Worm (Caenorhabditis elegans) whole organism, late embryonic: ENCODE data around the gene F11A5.16.

Experiments used
- C38D4.7 ChIP-seq: fragments of 200-800 bp; sonication (Bioruptor generic); optimal IDR thresholded peaks from 2 replicates; lab custom pipeline; 2018; ENCODE audit warnings: mild to moderate bottlenecking, missing genetic modification characterization, moderate library complexity, missing compliant biosample characterization
- T23F11.4 ChIP-seq: fragments of 200-800 bp; sonication (Bioruptor generic); optimal IDR thresholded peaks from 2 replicates; lab custom pipeline; 2018; ENCODE audit warnings: mild to moderate bottlenecking, missing genetic modification characterization, missing compliant biosample characterization
- Y22D7AL.16 ChIP-seq: sonication (generic microtip); optimal IDR thresholded peaks from 2 replicates; lab custom pipeline; 2016; ENCODE audit warnings: missing genetic modification characterization, missing compliant biosample characterization
- ahr-1 ChIP-seq: sonication (generic microtip); optimal IDR thresholded peaks from 2 replicates; lab custom pipeline; 2016; ENCODE audit warnings: missing genetic modification characterization, missing compliant biosample characterization
- ceh-2 ChIP-seq: sonication (generic microtip); optimal IDR thresholded peaks from 2 replicates; lab custom pipeline; 2016; ENCODE audit warnings: missing genotype, missing genetic modification characterization, missing compliant biosample characterization
- ceh-22 ChIP-seq: sonication (generic microtip); optimal IDR thresholded peaks from 2 replicates; lab custom pipeline; 2017; ENCODE audit warnings: missing biosample characterization, missing genetic modification characterization
- ceh-24 ChIP-seq: sonication (generic microtip); optimal IDR thresholded peaks from 2 replicates; lab custom pipeline; 2016; ENCODE audit warnings: mild to moderate bottlenecking, missing genetic modification characterization, missing compliant biosample characterization
- ceh-34 ChIP-seq: sonication (generic microtip); optimal IDR thresholded peaks from 2 replicates; lab custom pipeline; 2016; ENCODE audit warnings: mild to moderate bottlenecking, missing genetic modification characterization, missing compliant biosample characterization
- ceh-6 ChIP-seq: fragments of 200-800 bp; sonication (Bioruptor generic); optimal IDR thresholded peaks from 2 replicates; lab custom pipeline; 2018; ENCODE audit warnings: mild to moderate bottlenecking, missing genetic modification characterization, missing compliant biosample characterization
- dmd-4 ChIP-seq: sonication (generic microtip); optimal IDR thresholded peaks from 2 replicates; lab custom pipeline; 2016; ENCODE audit warnings: borderline replicate concordance, missing genetic modification characterization, missing compliant biosample characterization
- dve-1 ChIP-seq: sonication (generic microtip); optimal IDR thresholded peaks from 2 replicates; lab custom pipeline; 2017; ENCODE audit warnings: antibody characterized with exemption, mild to moderate bottlenecking, missing genetic modification characterization, missing compliant biosample characterization
- elt-4 ChIP-seq: sonication (generic microtip); optimal IDR thresholded peaks from 2 replicates; lab custom pipeline; 2016; ENCODE audit warnings: missing genetic modification characterization, missing compliant biosample characterization
- ets-4 ChIP-seq: sonication (generic microtip); optimal IDR thresholded peaks from 2 replicates; lab custom pipeline; 2016; ENCODE audit warnings: missing genetic modification characterization, missing compliant biosample characterization
- eyg-1 ChIP-seq: sonication (generic microtip); optimal IDR thresholded peaks from 2 replicates; lab custom pipeline; 2016; ENCODE audit warnings: missing genotype, missing genetic modification characterization, missing compliant biosample characterization
- fax-1 ChIP-seq: sonication (generic microtip); optimal IDR thresholded peaks from 2 replicates; lab custom pipeline; 2016; ENCODE audit warnings: missing genotype, missing genetic modification characterization, missing compliant biosample characterization
- gmeb-2 ChIP-seq: sonication (generic microtip); optimal IDR thresholded peaks from 2 replicates; lab custom pipeline; 2016; ENCODE audit warnings: missing genetic modification characterization, inconsistent platforms, missing compliant biosample characterization
- hlh-13 ChIP-seq: fragments of 200-800 bp; sonication (Bioruptor generic); optimal IDR thresholded peaks from 2 replicates; lab custom pipeline; 2018; ENCODE audit warnings: mild to moderate bottlenecking, missing genetic modification characterization, missing compliant biosample characterization
- hlh-15 ChIP-seq: sonication (generic microtip); optimal IDR thresholded peaks from 2 replicates; lab custom pipeline; 2016; ENCODE audit warnings: missing genetic modification characterization, missing compliant biosample characterization
- lim-6 ChIP-seq: sonication (generic microtip); optimal IDR thresholded peaks from 2 replicates; lab custom pipeline; 2016; ENCODE audit warnings: missing genetic modification characterization, missing compliant biosample characterization
- madf-2 ChIP-seq: sonication (generic microtip); optimal IDR thresholded peaks from 2 replicates; lab custom pipeline; 2017; ENCODE audit warnings: missing genetic modification characterization, missing compliant biosample characterization
- mec-3 ChIP-seq: sonication (generic microtip); optimal IDR thresholded peaks from 2 replicates; lab custom pipeline; 2016; ENCODE audit warnings: borderline replicate concordance, missing genetic modification characterization, missing compliant biosample characterization
- nfya-1 ChIP-seq: sonication (generic microtip); optimal IDR thresholded peaks from 2 replicates; lab custom pipeline; 2017; ENCODE audit warnings: missing genetic modification characterization, mild to moderate bottlenecking, missing compliant biosample characterization, antibody characterized with exemption, moderate library complexity
- nhr-232 ChIP-seq: sonication (generic microtip); optimal IDR thresholded peaks from 2 replicates; lab custom pipeline; 2016; ENCODE audit warnings: missing genetic modification characterization, missing compliant biosample characterization
- npax-4 ChIP-seq: sonication (generic microtip); optimal IDR thresholded peaks from 2 replicates; lab custom pipeline; 2016; ENCODE audit warnings: missing genetic modification characterization, missing compliant biosample characterization
- pax-1 ChIP-seq: fragments of 150-350 bp; optimal IDR thresholded peaks from 2 replicates; lab custom pipeline; 2014; ENCODE audit warnings: missing biosample characterization, missing genetic modification characterization
- pha-2 ChIP-seq: sonication (generic microtip); optimal IDR thresholded peaks from 2 replicates; lab custom pipeline; 2017; ENCODE audit warnings: mild to moderate bottlenecking, missing genetic modification characterization, missing compliant biosample characterization
- ref-2 ChIP-seq: sonication (generic microtip); optimal IDR thresholded peaks from 2 replicates; lab custom pipeline; 2016; ENCODE audit warnings: missing genetic modification characterization, missing compliant biosample characterization
- sdc-2 ChIP-seq: sonication (generic microtip); optimal IDR thresholded peaks from 2 replicates; lab custom pipeline; 2016; ENCODE audit warnings: missing genotype, missing genetic modification characterization, missing compliant biosample characterization
- sox-4 ChIP-seq: sonication (generic microtip); optimal IDR thresholded peaks from 2 replicates; lab custom pipeline; 2017; ENCODE audit warnings: mild to moderate bottlenecking, missing genetic modification characterization, inconsistent platforms, missing compliant biosample characterization
- syd-9 ChIP-seq: sonication (generic microtip); optimal IDR thresholded peaks from 2 replicates; lab custom pipeline; 2016; ENCODE audit warnings: mild to moderate bottlenecking, missing genetic modification characterization, moderate library complexity, missing compliant biosample characterization
- tbx-7 ChIP-seq: sonication (generic microtip); optimal IDR thresholded peaks from 2 replicates; lab custom pipeline; 2016; ENCODE audit warnings: missing genotype, missing genetic modification characterization, missing compliant biosample characterization
- unc-3 ChIP-seq, 2 experiments: fragments of 200-800 bp in 1 of 2; sonication (Bioruptor generic) in 1 of 2; sonication (generic microtip) in 1 of 2; conservative IDR thresholded peaks in 1 of 2; optimal IDR thresholded peaks in 1 of 2; 2 replicates each; pipeline versions ENCODE4 v1.3.6 to Lab custom; 2016 to 2022; ENCODE audit warnings: missing compliant biosample characterization in 2 of 2, missing genetic modification characterization in 2 of 2, missing genetic modification reagents in 1 of 2
- unc-42 ChIP-seq: sonication (generic microtip); optimal IDR thresholded peaks from 2 replicates; lab custom pipeline; 2016; ENCODE audit warnings: missing genotype, missing genetic modification characterization, missing compliant biosample characterization
- unc-86 ChIP-seq: sonication (generic microtip); optimal IDR thresholded peaks from 2 replicates; lab custom pipeline; 2016; ENCODE audit warnings: missing genetic modification characterization, missing compliant biosample characterization
- zip-5 ChIP-seq: sonication (generic microtip); optimal IDR thresholded peaks from 2 replicates; lab custom pipeline; 2016; ENCODE audit warnings: missing genetic modification characterization, missing compliant biosample characterization
- ztf-16 ChIP-seq: sonication (generic microtip); optimal IDR thresholded peaks from 2 replicates; lab custom pipeline; 2017; ENCODE audit warnings: missing genetic modification characterization, missing compliant biosample characterization

F11A5.16 gene

DNA sequence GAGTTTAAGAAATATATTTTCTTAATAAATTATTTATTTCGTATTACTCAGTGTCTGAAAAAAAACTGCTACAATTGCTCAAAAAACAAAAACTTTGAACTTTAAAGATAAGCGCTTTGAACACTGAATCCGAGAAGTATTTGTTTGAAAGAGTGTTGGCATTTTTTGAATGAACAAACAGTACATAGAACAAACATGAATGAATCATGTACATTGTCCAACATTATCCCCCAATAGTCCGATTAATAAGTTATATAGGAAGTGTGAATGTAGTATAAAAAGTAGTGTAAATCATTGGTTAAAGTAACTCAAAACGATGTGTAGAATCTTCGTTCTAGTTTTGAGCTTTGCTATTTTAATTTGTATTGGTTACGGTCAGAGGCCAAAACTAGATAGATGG lies 9.0 kb upstream of the F11A5.16 start, which contains the start of gene F11A5.17:
F11A5.17 (plus strand) TSS at position 301 of the 400 bp plus-strand sequence.
- TF ChIP-seq ceh-24 (no peak), T23F11.4 (GFP tag; lab: Kevin White, UChicago) (no peak), ceh-34 (tag; lab: Kevin White, UChicago) (no peak), nfya-1 (tag; lab: Kevin White, UChicago) (no peak), tbx-7 (no peak), ceh-6 (GFP tag; lab: Kevin White, UChicago) (no peak), nhr-232 (tag; lab: Kevin White, UChicago) (no peak), lim-6 (tag; lab: Kevin White, UChicago) (no peak), fax-1 (no peak), sox-4 (no peak), syd-9 (tag; lab: Kevin White, UChicago) (no peak), pax-1 (tag; lab: Kevin White, UChicago) (no peak), zip-5 (tag; lab: Kevin White, UChicago) (no peak), ets-4 (tag; lab: Kevin White, UChicago) (no peak), gmeb-2 (no peak), ceh-2 (tag; lab: Kevin White, UChicago) (no peak), hlh-15 (tag; lab: Kevin White, UChicago) (no peak), elt-4 (no peak), sdc-2 (tag; lab: Kevin White, UChicago) (no peak), unc-42 (tag; lab: Kevin White, UChicago) (no peak)

DNA sequence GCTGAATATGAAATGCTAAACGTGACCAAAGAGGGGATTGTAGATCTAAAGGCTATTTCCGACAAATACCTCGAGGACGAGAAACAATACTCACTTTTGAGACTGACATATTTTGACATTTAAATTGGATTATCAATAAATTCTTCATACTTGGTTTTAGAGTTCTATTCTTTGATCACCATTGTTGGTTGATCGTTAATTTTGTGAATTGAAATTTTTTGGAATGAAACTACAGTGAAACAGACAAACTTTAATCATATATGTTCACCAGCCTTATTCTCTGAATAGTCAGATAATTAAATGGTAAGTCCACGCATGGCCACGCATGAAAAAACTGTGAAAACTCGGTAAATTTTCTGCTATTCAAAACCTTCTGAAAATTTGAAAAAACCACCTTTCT lies 8.1 kb upstream of the F11A5.16 start, which contains the start of gene F11A5.18:
F11A5.18 (plus strand) TSS at position 301 of the 400 bp plus-strand sequence.
- TF ChIP-seq ceh-2 (tag; lab: Kevin White, UChicago), result no peak
- TF ChIP-seq sox-4, result no peak
- no peak for TF ChIP-seq ref-2 (tag; lab: Kevin White, UChicago)
- no peak for TF ChIP-seq zip-5 (tag; lab: Kevin White, UChicago)
- TF ChIP-seq ceh-6 (GFP tag; lab: Kevin White, UChicago), result no peak
- no peak for TF ChIP-seq npax-4 (tag; lab: Kevin White, UChicago)
- no peak for TF ChIP-seq ceh-22 (tag; lab: Kevin White, UChicago)
- no peak for TF ChIP-seq ahr-1 (tag; lab: Kevin White, UChicago)
- TF ChIP-seq ztf-16 (tag; lab: Kevin White, UChicago), result no peak
- no peak for TF ChIP-seq ets-4 (tag; lab: Kevin White, UChicago)

DNA sequence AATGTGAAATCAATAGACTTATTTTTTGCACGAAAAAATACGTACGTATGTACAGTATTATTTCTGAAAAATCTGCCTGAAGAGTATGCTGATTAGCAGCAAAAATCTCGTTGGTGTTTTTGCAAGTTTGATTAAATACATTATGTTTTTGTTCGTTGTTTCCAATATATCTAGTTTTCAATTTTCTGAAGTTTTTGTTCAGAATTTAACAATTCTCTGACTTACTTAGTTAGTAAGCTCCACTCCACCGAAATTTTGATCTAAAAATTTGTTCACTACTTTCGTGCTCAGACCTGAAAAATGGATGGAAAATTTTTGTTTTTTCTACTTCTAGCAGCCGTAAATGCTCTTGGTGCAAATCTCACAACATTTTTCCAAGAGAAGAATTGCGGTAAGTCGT lies 5.9 kb upstream of the F11A5.16 start, which contains the start of gene irld-26:
irld-26 (plus strand) TSS at position 301 of the 400 bp plus-strand sequence.
- no peak for TF ChIP-seq hlh-15 (tag; lab: Kevin White, UChicago)
- no peak for TF ChIP-seq Y22D7AL.16
- no peak for TF ChIP-seq gmeb-2
- TF ChIP-seq, all 69 proteins: peak for 0

DNA sequence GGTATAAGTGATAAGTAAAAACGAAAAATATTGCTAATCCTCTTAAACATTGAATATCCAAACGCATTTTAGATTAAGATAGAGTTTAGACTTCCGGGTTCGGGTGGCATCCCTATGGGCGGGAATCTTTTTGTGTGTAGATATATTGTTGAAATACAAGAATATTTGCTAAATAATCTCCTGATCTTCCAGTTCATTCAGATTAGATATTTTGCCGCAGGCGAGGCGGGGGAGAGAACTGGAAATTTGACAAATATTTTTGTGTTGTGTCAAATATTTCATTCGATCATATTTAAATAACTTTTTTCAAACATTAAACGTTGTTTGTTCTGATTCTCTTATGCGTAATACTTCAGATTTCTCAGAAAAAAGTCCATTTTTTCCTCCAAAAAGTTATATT lies 915 bp upstream of the F11A5.16 start, which contains the start of gene oac-15:
oac-15 (minus strand) TSS at position 101 of the 400 bp plus-strand sequence.
- TF ChIP-seq madf-2 (tag; lab: Kevin White, UChicago) (no peak), eyg-1 (tag; lab: Kevin White, UChicago) (no peak), unc-3 (GFP tag; conservative IDR thresholded peaks at IDR 0.05; lab: Robert Waterston, UW) (no peak), unc-3 (tag; optimal IDR thresholded peaks at IDR 0.05; lab: Kevin White, UChicago) (no peak), mec-3 (tag; lab: Kevin White, UChicago) (no peak), unc-42 (tag; lab: Kevin White, UChicago) (no peak), dve-1 (tag; lab: Kevin White, UChicago) (no peak), unc-86 (tag; lab: Kevin White, UChicago) (no peak), pha-2 (tag; lab: Kevin White, UChicago) (no peak), hlh-13 (GFP tag; lab: Kevin White, UChicago) (no peak), C38D4.7 (GFP tag; lab: Kevin White, UChicago) (no peak), dmd-4 (tag; lab: Kevin White, UChicago) (no peak)
